Worm (Caenorhabditis elegans): ENCODE results near the gene F19G12.3.

F19G12.3 gene

ce11 chrX:1454385-1454784 lies 29.8 kb downstream of the F19G12.3 start (continued):
- TF ChIP-seq madf-10 (tag; optimal IDR thresholded peaks at IDR 0.05) (peak; percentile 86), zfh-2 (GFP tag; conservative IDR thresholded peaks at IDR 0.05) (peak; percentile 100), lsl-1 (GFP tag; optimal IDR thresholded peaks at IDR 0.05) (no peak), F33H1.4 (GFP tag; IDR thresholded peaks at IDR 0.05) (0 out of 2 replicates have a peak, but pooled peaks have one; percentile 12), F37B4.10 (GFP tag; IDR thresholded peaks at IDR 0.05) (0 out of 2 replicates have a peak, but pooled peaks have one; percentile 48), B0019.2 (GFP tag; conservative IDR thresholded peaks at IDR 0.05) (no peak), rpc-1 (optimal IDR thresholded peaks at IDR 0.05) (no peak), rpc-1 (tag; optimal IDR thresholded peaks at IDR 0.05) (no peak), K12H6.12 (tag; optimal IDR thresholded peaks at IDR 0.05) (peak; percentile 93), egl-18 (GFP tag; IDR thresholded peaks at IDR 0.05) (no peak), attf-5 (GFP tag; optimal IDR thresholded peaks at IDR 0.05) (peak; percentile 93), nfyb-1 (GFP tag; IDR thresholded peaks at IDR 0.05) (peak; percentile 91), sptf-2 (GFP tag; optimal IDR thresholded peaks at IDR 0.05) (no peak), T07F8.4 (tag; optimal IDR thresholded peaks at IDR 0.05) (no peak), hlh-12 (tag; optimal IDR thresholded peaks at IDR 0.05) (no peak), lir-1 (GFP tag; conservative IDR thresholded peaks at IDR 0.05) (peak; percentile 50), ama-1 (optimal IDR thresholded peaks at IDR 0.05) (no peak), ama-1 (GFP tag; optimal IDR thresholded peaks at IDR 0.05) (no peak), mel-28 (tag; optimal IDR thresholded peaks at IDR 0.05; ENCODE audit: borderline replicate concordance) (no peak), hmg-1.2 (GFP tag; IDR thresholded peaks at IDR 0.05) (peak; percentile 92), C17E4.6 (GFP tag; IDR thresholded peaks at IDR 0.05) (no peak), D2030.7 (GFP tag; IDR thresholded peaks at IDR 0.05) (no peak), ets-4 (GFP tag; optimal IDR thresholded peaks at IDR 0.05) (peak; percentile 91), let-607 (tag; optimal IDR thresholded peaks at IDR 0.05) (peak; percentile 62 to 80), C06A6.2 (GFP tag; conservative IDR thresholded peaks at IDR 0.05) (peak; percentile 81), nfya-1 (tag; optimal IDR thresholded peaks at IDR 0.05; ENCODE audit: borderline replicate concordance, insufficient read depth) (no peak), F23B12.7 (tag; optimal IDR thresholded peaks at IDR 0.05; ENCODE audit: insufficient read depth) (peak; percentile 33), die-1 (tag; optimal IDR thresholded peaks at IDR 0.05) (peak; percentile 61), him-1 (tag; optimal IDR thresholded peaks at IDR 0.05) (no peak), nhr-80 (tag; optimal IDR thresholded peaks at IDR 0.05) (peak; percentile 86), tlf-1 (GFP tag; optimal IDR thresholded peaks at IDR 0.05) (peak; percentile 57), K11D2.4 (GFP tag; IDR thresholded peaks at IDR 0.05) (peak; percentile 87), F39B2.1 (GFP tag; IDR thresholded peaks at IDR 0.05) (no peak), ztf-28 (GFP tag; IDR thresholded peaks at IDR 0.05) (no peak), dpl-1 (GFP tag; optimal IDR thresholded peaks at IDR 0.05) (no peak), bed-1 (GFP tag; IDR thresholded peaks at IDR 0.05) (no peak), F49E8.2 (tag; optimal IDR thresholded peaks at IDR 0.05; ENCODE audit: insufficient read depth) (no peak), B0336.3 (GFP tag; IDR thresholded peaks at IDR 0.05) (peak; percentile 94), dpff-1 (tag; optimal IDR thresholded peaks at IDR 0.05) (no peak), nhr-27 (tag; optimal IDR thresholded peaks at IDR 0.05) (peak; percentile 30), lin-26 (GFP tag; IDR thresholded peaks at IDR 0.05) (0 out of 2 replicates have a peak, but pooled peaks have one; percentile 74), nhr-90 (tag; optimal IDR thresholded peaks at IDR 0.05) (peak; percentile 83), mcd-1 (GFP tag; IDR thresholded peaks at IDR 0.05) (peak; percentile 77), attf-6 (GFP tag; IDR thresholded peaks at IDR 0.05) (no peak), Y79H2A.3 (GFP tag; conservative IDR thresholded peaks at IDR 0.05) (no peak), tbx-9 (tag; optimal IDR thresholded peaks at IDR 0.05; ENCODE audit: borderline replicate concordance) (no peak), pbrm-1 (GFP tag; IDR thresholded peaks at IDR 0.05) (peak; percentile 86), rec-8 (tag; optimal IDR thresholded peaks at IDR 0.05) (no peak), zim-3 (tag; optimal IDR thresholded peaks at IDR 0.05) (no peak)

Measured in whole organism, young adult.